Fruit fly (Drosophila melanogaster) whole organism, pupa: ENCODE data around the gene CG34251.
A peak's percentile ranks its signal among the peaks of the same experiment; 100 is the strongest.

Experiments
- CG10348 ChIP-seq: fragments of 200-800 bp; sonication (Bioruptor generic); IDR thresholded peaks from 2 replicates; pipeline ENCODE4 v1.3.6; 2022; ENCODE audit warnings: missing biosample characterization, missing genetic modification characterization
- CG12605 ChIP-seq: fragments of 200-800 bp; sonication (Bioruptor generic); IDR thresholded peaks from 2 replicates; pipeline ENCODE4 v1.3.6; 2022; ENCODE audit warnings: missing biosample characterization, missing genetic modification characterization
- CG13204 ChIP-seq: fragments of 200-800 bp; sonication (Bioruptor generic); optimal IDR thresholded peaks from 2 replicates; lab custom pipeline; 2018; ENCODE audit warnings: missing biosample characterization, mild to moderate bottlenecking, missing genetic modification characterization, moderate library complexity
- CG14655 ChIP-seq: fragments of 200-800 bp; sonication (Bioruptor generic); optimal IDR thresholded peaks from 3 replicates; lab custom pipeline; 2017; ENCODE audit warnings: mild to moderate bottlenecking, missing biosample characterization, missing genetic modification reagents, missing genetic modification characterization
- CG15710 ChIP-seq: fragments of 200-800 bp; sonication (Bioruptor generic); optimal IDR thresholded peaks from 2 replicates; lab custom pipeline; 2018; ENCODE audit warnings: missing biosample characterization, mild to moderate bottlenecking, missing genetic modification characterization, moderate library complexity
- CG17806 ChIP-seq: fragments of 200-800 bp; sonication (Bioruptor generic); optimal IDR thresholded peaks from 2 replicates; lab custom pipeline; 2018; ENCODE audit warnings: missing biosample characterization, mild to moderate bottlenecking, missing genetic modification characterization, moderate library complexity
- CG32121 ChIP-seq: fragments of 200-800 bp; sonication (Bioruptor generic); IDR thresholded peaks from 2 replicates; pipeline ENCODE4 v1.3.6; 2022; ENCODE audit warnings: missing biosample characterization, missing genetic modification characterization
- CG34367 ChIP-seq: fragments of 200-800 bp; sonication (Bioruptor generic); optimal IDR thresholded peaks from 2 replicates; lab custom pipeline; 2018; ENCODE audit warnings: missing biosample characterization, mild to moderate bottlenecking, missing genetic modification characterization
- CG4496 ChIP-seq: fragments of 200-800 bp; sonication (Bioruptor generic); IDR thresholded peaks from 3 replicates; pipeline ENCODE4 v1.3.6; 2022; ENCODE audit warnings: missing biosample characterization, missing genetic modification characterization
- CG8159 ChIP-seq: fragments of 200-800 bp; sonication (Bioruptor generic); optimal IDR thresholded peaks from 3 replicates; lab custom pipeline; 2018; ENCODE audit warnings: missing biosample characterization, mild to moderate bottlenecking, missing genetic modification characterization, moderate library complexity
- CG8301 ChIP-seq: fragments of 200-800 bp; sonication (Bioruptor generic); optimal IDR thresholded peaks from 2 replicates; lab custom pipeline; 2018; ENCODE audit warnings: missing biosample characterization, mild to moderate bottlenecking, missing genetic modification characterization
- CG9948 ChIP-seq: fragments of 200-800 bp; sonication (Bioruptor generic); optimal IDR thresholded peaks from 2 replicates; lab custom pipeline; 2018; ENCODE audit warnings: missing biosample characterization, mild to moderate bottlenecking, missing genetic modification characterization, moderate library complexity
- D1 ChIP-seq: fragments of 200-800 bp; sonication (Bioruptor generic); optimal IDR thresholded peaks from 2 replicates; lab custom pipeline; 2018; ENCODE audit warnings: missing biosample characterization, mild to moderate bottlenecking, missing genetic modification characterization, moderate library complexity
- EcR ChIP-seq: fragments of 200-800 bp; sonication (Bioruptor generic); optimal IDR thresholded peaks from 3 replicates; lab custom pipeline; 2019; ENCODE audit warnings: missing biosample characterization, missing genetic modification characterization, mild to moderate bottlenecking, moderate library complexity, missing genetic modification reagents
- Ets98B ChIP-seq: fragments of 200-800 bp; sonication (Bioruptor generic); IDR thresholded peaks from 2 replicates; pipeline ENCODE4 v1.3.6; 2022; ENCODE audit warnings: missing biosample characterization, missing genetic modification characterization
- Pif1A ChIP-seq: fragments of 200-800 bp; sonication (Bioruptor generic); optimal IDR thresholded peaks from 3 replicates; lab custom pipeline; 2016; ENCODE audit warnings: missing biosample characterization, missing genetic modification characterization
- Pif1B ChIP-seq: fragments of 200-800 bp; sonication (Bioruptor generic); optimal IDR thresholded peaks from 3 replicates; lab custom pipeline; 2016; ENCODE audit warnings: missing biosample characterization, missing genetic modification characterization
- Snoo ChIP-seq: fragments of 200-800 bp; sonication (Bioruptor generic); optimal IDR thresholded peaks from 3 replicates; lab custom pipeline; 2017; ENCODE audit warnings: missing biosample characterization, mild to moderate bottlenecking, missing genetic modification characterization, inconsistent platforms
- fd96Ca ChIP-seq: fragments of 200-800 bp; sonication (Bioruptor generic); IDR thresholded peaks from 3 replicates; pipeline ENCODE4 v1.3.6; 2022; ENCODE audit warnings: missing biosample characterization, missing genetic modification characterization
- gl ChIP-seq: fragments of 200-800 bp; sonication (Bioruptor generic); optimal IDR thresholded peaks from 2 replicates; lab custom pipeline; 2018; ENCODE audit warnings: missing biosample characterization, mild to moderate bottlenecking, missing genetic modification characterization

The CG34251 gene

DNA sequence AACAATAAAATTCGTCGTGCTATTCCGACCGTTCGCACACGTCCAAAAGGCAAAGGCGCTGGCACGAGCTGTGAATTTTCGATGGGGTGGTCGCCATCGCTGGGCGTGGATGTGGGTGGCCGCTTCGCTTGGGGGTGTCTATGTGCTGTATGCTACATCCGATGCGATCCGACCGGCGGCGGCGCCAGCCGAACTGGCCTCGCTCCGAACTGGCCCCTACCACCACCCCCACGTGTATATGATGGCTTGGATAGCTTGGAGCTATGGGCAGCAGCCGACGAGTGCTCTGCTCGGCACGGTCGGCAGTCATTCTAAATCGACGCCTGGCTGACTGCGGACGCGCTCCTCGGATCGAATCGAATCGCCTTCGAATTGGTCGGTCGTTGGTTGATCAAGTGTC is 38.3 kb upstream of the CG34251 start, which contains the start of gene CG7497:
Gene CG7497, plus strand, starts transcription at position 308 of the 400 bp plus-strand sequence.
- no peak for TF ChIP-seq Pif1B (GFP tag; lab: Kevin White, UChicago)
- no peak for TF ChIP-seq CG8301
- TF ChIP-seq D1 (tag; lab: Kevin White, UChicago) = no peak
- no peak for TF ChIP-seq CG12605 (GFP tag; lab: Robert Waterston, UW)
- no peak for TF ChIP-seq CG10348 (GFP tag; lab: Robert Waterston, UW)
- TF ChIP-seq Snoo (tag; lab: Kevin White, UChicago) = no peak
- peak; percentile 52 for TF ChIP-seq CG4496 (GFP tag; lab: Robert Waterston, UW)
- no peak for TF ChIP-seq CG34367 (tag; lab: Kevin White, UChicago)
- peak; percentile 39 for TF ChIP-seq CG13204 (GFP tag; lab: Kevin White, UChicago)
- no peak for TF ChIP-seq gl (tag; lab: Kevin White, UChicago)
- TF ChIP-seq CG32121 (GFP tag; lab: Robert Waterston, UW) = peak; percentile 75

DNA sequence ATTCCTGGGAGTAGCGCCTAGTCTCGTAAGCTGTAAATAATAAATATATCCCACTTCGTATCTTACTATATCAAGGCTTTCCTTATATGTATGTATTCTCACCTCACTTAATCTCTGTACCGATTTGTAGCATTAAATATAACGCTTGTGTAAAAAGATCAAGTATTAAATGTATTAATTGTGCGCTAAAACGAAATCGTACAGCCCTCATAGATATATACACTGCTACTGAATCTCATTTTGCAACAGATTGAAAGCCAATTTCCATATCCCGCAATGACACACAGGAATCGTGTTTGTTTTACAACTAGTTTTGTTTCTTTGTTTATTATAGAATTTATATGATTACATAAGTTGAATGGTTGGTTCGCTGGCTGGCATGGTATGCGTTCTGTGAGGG is 33.6 kb upstream of the CG34251 start:
- TF ChIP-seq CG10348 (GFP tag; lab: Robert Waterston, UW) = no peak
- TF ChIP-seq Pif1B (GFP tag; lab: Kevin White, UChicago) = no peak
- peak; percentile 23 for TF ChIP-seq EcR

DNA sequence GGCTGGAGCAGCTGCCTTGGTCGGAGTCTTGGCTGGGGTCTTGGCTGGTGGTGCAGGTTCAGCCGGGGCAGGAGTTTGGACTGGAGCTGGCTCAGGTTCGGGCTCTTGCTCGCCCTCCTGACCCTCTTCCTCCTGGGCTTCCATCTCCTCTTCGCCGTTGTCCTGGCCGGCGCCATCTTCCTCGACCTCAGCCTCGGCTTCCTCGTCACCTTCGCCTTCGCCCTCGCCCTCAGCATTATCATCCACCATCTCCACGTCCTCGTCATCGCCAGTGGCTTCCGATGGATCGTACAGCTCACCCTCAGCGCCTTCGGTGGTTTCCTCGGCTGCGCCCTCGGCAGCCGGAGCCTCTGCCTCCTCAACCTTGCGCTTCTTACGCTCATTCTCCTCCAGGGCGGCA is 32.8 kb upstream of the CG34251 start:
- TF ChIP-seq CG8301 (no peak), Pif1B (GFP tag; lab: Kevin White, UChicago) (no peak), Pif1A (no peak), CG9948 (tag; lab: Kevin White, UChicago) (no peak), CG13204 (GFP tag; lab: Kevin White, UChicago) (no peak), CG4496 (GFP tag; lab: Robert Waterston, UW) (no peak), EcR (no peak), gl (tag; lab: Kevin White, UChicago) (no peak), D1 (tag; lab: Kevin White, UChicago) (no peak), CG10348 (GFP tag; lab: Robert Waterston, UW) (no peak), CG34367 (tag; lab: Kevin White, UChicago) (no peak), CG12605 (GFP tag; lab: Robert Waterston, UW) (no peak), Snoo (tag; lab: Kevin White, UChicago) (no peak), CG14655 (no peak), CG17806 (tag; lab: Kevin White, UChicago) (no peak), fd96Ca (no peak)
- TF ChIP-seq, all 21 proteins: peak for 0

DNA sequence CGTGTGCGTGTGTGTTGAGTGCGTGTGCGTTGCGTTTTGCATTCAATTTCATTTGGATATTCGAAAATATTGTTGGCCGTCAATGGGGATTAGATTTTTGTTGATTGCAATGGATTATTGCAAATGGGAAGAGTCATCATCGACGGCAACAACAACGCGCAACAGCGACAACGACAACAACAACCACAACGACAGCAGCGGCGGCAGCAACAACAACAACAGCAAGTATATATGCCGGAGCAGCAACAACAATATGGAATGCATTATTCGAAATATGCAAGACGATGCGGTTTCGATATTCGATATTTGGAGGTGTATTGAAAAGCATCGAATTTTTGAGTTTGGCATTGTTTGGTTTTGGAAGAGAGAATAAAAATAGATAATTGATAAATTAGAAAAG is 29.4 kb upstream of the CG34251 start:
- no peak for TF ChIP-seq CG34367 (tag; lab: Kevin White, UChicago)
- TF ChIP-seq D1 (tag; lab: Kevin White, UChicago) = no peak
- no peak for TF ChIP-seq CG12605 (GFP tag; lab: Robert Waterston, UW)
- TF ChIP-seq fd96Ca = no peak
- no peak for TF ChIP-seq Pif1B (GFP tag; lab: Kevin White, UChicago)
- TF ChIP-seq CG8159 (tag; lab: Kevin White, UChicago) = no peak
- no peak for TF ChIP-seq Snoo (tag; lab: Kevin White, UChicago)
- no peak for TF ChIP-seq gl (tag; lab: Kevin White, UChicago)

DNA sequence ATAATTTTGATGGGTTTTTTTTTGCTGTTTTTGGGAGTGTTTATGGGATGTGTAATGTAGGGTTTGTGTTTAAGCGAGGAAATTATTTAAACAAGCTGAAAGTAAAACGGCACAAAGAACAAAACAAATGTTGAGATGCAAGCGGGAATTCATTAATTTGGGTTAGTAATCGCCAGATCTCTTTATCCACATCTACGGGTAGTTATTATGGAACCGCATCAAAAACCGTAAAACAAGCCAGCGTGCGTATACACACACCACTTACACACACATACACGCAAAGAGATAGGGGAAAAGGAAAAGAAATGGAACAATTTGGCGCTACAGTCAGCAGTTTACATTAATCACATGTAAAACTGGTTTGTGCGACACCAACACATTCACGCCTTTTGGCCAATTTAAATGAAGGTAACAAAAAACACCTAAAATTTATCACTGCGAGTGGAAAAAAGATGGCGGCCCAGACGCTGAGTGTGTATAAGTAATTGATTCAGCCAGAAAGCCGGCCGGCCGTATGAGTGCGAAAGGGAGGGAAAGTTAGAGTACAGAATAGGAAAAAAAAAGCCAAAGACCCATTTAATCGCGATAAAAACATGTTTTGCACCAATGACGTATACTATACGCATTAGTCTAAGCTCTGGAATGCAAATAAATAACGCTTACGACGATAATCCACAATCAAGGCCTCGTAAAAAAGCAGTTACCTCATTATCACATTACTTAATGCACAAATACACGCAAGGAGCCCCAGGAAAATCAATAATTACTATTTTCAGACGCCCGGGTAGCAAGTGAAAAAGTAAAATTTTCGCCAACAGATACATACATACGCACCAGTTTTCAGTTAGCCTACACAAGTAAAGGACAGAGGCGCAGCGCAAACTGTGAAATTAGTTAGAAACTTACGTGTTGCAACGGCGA is 27.2 kb upstream of the CG34251 start:
- TF ChIP-seq CG32121 (GFP tag; lab: Robert Waterston, UW) (peak; percentile 22; the same call in 1 of the 2 replicates), Ets98B (GFP tag; lab: Robert Waterston, UW) (0 out of 2 replicates have a peak, but pooled peaks have one; percentile 5), Pif1B (GFP tag; lab: Kevin White, UChicago) (no peak), gl (tag; lab: Kevin White, UChicago) (peak; percentile 28), EcR (peak; percentile 43)

DNA sequence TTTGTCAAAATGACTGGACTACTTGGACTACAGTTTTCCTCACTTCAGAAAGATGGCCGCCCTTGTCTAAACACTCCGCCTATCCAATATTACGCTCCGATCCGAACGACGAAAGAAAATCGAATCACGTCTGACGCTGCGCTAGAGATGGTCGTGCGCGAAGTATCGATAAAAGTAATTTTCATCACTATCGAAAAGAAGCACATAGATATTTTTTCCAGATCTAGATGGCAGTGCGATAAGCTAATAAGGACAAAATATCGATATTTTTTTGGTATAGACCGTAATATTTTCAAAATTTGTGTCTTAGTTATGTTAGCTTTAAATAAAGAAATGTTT is 26.5 kb upstream of the CG34251 start, which contains the start of gene Pep:
Gene Pep, minus strand, starts transcription at position 131 of the 339 bp plus-strand sequence.
- TF ChIP-seq CG14655 = no peak
- TF ChIP-seq fd96Ca = no peak
- 0 out of 2 replicates have a peak, but pooled peaks have one; percentile 23 for TF ChIP-seq CG12605 (GFP tag; lab: Robert Waterston, UW)
- TF ChIP-seq Pif1B (GFP tag; lab: Kevin White, UChicago) = no peak
- no peak for TF ChIP-seq CG13204 (GFP tag; lab: Kevin White, UChicago)
- no peak for TF ChIP-seq CG10348 (GFP tag; lab: Robert Waterston, UW)
- TF ChIP-seq D1 (tag; lab: Kevin White, UChicago) = peak; percentile 51
- peak; percentile 9; the same call in 1 of the 2 replicates for TF ChIP-seq Ets98B (GFP tag; lab: Robert Waterston, UW)
- TF ChIP-seq CG15710 (tag; lab: Kevin White, UChicago) = peak; percentile 3
- no peak for TF ChIP-seq CG8159 (tag; lab: Kevin White, UChicago)
- TF ChIP-seq CG17806 (tag; lab: Kevin White, UChicago) = peak; percentile 17
- no peak for TF ChIP-seq CG32121 (GFP tag; lab: Robert Waterston, UW)
- peak; percentile 5 for TF ChIP-seq CG9948 (tag; lab: Kevin White, UChicago)
- TF ChIP-seq Pif1A = no peak
- TF ChIP-seq Snoo (tag; lab: Kevin White, UChicago) = no peak
- TF ChIP-seq, all 21 proteins: peak for 6
